Worm (Caenorhabditis elegans) whole organism, L3 larva: ENCODE data around the gene F19B10.6.

ENCODE experiments used
- R02D3.7 ChIP-seq: fragments of 150-350 bp; optimal IDR thresholded peaks from 2 replicates; lab custom pipeline; 2014; ENCODE audit warnings: missing biosample characterization, missing genetic modification characterization
- ZK546.5 ChIP-seq: sonication (generic microtip); optimal IDR thresholded peaks from 2 replicates; lab custom pipeline; 2017; ENCODE audit warnings: missing biosample characterization, missing genetic modification characterization
- aly-2 ChIP-seq: fragments of 150-350 bp; optimal IDR thresholded peaks from 2 replicates; lab custom pipeline; 2014; ENCODE audit warnings: missing biosample characterization, missing genetic modification characterization
- ceh-16 ChIP-seq: sonication (generic microtip); optimal IDR thresholded peaks from 2 replicates; lab custom pipeline; 2017; ENCODE audit warnings: missing biosample characterization, missing genetic modification characterization
- ceh-28 ChIP-seq: fragments of 150-350 bp; optimal IDR thresholded peaks from 2 replicates; lab custom pipeline; 2014; ENCODE audit warnings: missing biosample characterization, missing genetic modification reagents, missing genetic modification characterization
- ceh-82 ChIP-seq: fragments of 150-350 bp; optimal IDR thresholded peaks from 2 replicates; lab custom pipeline; 2014; ENCODE audit warnings: missing biosample characterization, missing genetic modification characterization
- ceh-9 ChIP-seq: sonication (generic microtip); optimal IDR thresholded peaks from 2 replicates; lab custom pipeline; 2018; ENCODE audit warnings: missing biosample characterization, missing genetic modification characterization
- daf-12 ChIP-seq: fragments of 150-350 bp; optimal IDR thresholded peaks from 2 replicates; lab custom pipeline; 2014; ENCODE audit warnings: missing biosample characterization, missing genetic modification reagents, missing genetic modification characterization
- elt-1 ChIP-seq: fragments of 150-350 bp; optimal IDR thresholded peaks from 2 replicates; lab custom pipeline; 2014; ENCODE audit warnings: missing biosample characterization, missing genetic modification characterization
- elt-2 ChIP-seq: sonication (generic microtip); optimal IDR thresholded peaks from 2 replicates; lab custom pipeline; 2016; ENCODE audit warnings: missing genetic modification reagents, mild to moderate bottlenecking, missing genetic modification characterization, missing compliant biosample characterization
- eor-1 ChIP-seq, 2 experiments: fragments of 150-350 bp; optimal IDR thresholded peaks; 2 replicates each; lab custom pipeline; 2014 to 2018; ENCODE audit warnings: missing biosample characterization in 2 of 2, missing genetic modification characterization in 2 of 2
- fkh-2 ChIP-seq: fragments of 150-350 bp; optimal IDR thresholded peaks from 2 replicates; lab custom pipeline; 2014; ENCODE audit warnings: missing biosample characterization, missing genetic modification reagents, missing genetic modification characterization
- fos-1 ChIP-seq: fragments of 150-350 bp; optimal IDR thresholded peaks from 2 replicates; lab custom pipeline; 2014; ENCODE audit warnings: missing biosample characterization, missing genetic modification characterization
- jun-1 ChIP-seq: fragments of 150-350 bp; optimal IDR thresholded peaks from 2 replicates; lab custom pipeline; 2014; ENCODE audit warnings: missing biosample characterization, missing genetic modification reagents, missing genetic modification characterization
- lin-39 ChIP-seq: fragments of 150-350 bp; optimal IDR thresholded peaks from 2 replicates; lab custom pipeline; 2018; ENCODE audit warnings: missing biosample characterization, missing genetic modification reagents, missing genetic modification characterization
- lsy-12 ChIP-seq: sonication (generic microtip); optimal IDR thresholded peaks from 2 replicates; lab custom pipeline; 2016; ENCODE audit warnings: mild to moderate bottlenecking, missing genetic modification characterization, missing compliant biosample characterization
- mdl-1 ChIP-seq: fragments of 150-350 bp; optimal IDR thresholded peaks from 2 replicates; lab custom pipeline; 2014; ENCODE audit warnings: missing biosample characterization, missing genetic modification characterization
- mml-1 ChIP-seq: fragments of 150-350 bp; sonication (generic microtip); optimal IDR thresholded peaks from 3 replicates; lab custom pipeline; 2014; ENCODE audit warnings: missing biosample characterization, missing genetic modification characterization
- nfya-1 ChIP-seq: sonication (generic microtip); optimal IDR thresholded peaks from 2 replicates; lab custom pipeline; 2017; ENCODE audit warnings: missing genetic modification characterization, mild to moderate bottlenecking, missing compliant biosample characterization, antibody characterized with exemption, moderate library complexity; ENCODE audit not compliant: insufficient read depth
- nhr-23 ChIP-seq: fragments of 150-350 bp; optimal IDR thresholded peaks from 2 replicates; lab custom pipeline; 2014; ENCODE audit warnings: missing biosample characterization, missing genetic modification reagents, missing genetic modification characterization
- nhr-237 ChIP-seq: fragments of 150-350 bp; optimal IDR thresholded peaks from 2 replicates; lab custom pipeline; 2014; ENCODE audit warnings: missing biosample characterization, missing genetic modification characterization
- nhr-25 ChIP-seq: sonication (generic microtip); optimal IDR thresholded peaks from 2 replicates; lab custom pipeline; 2017; ENCODE audit warnings: missing biosample characterization, missing genetic modification characterization
- nhr-28 ChIP-seq: fragments of 150-350 bp; optimal IDR thresholded peaks from 2 replicates; lab custom pipeline; 2014; ENCODE audit warnings: missing biosample characterization, missing genetic modification characterization
- nhr-43 ChIP-seq: sonication (generic microtip); optimal IDR thresholded peaks from 2 replicates; lab custom pipeline; 2016; ENCODE audit warnings: mild to moderate bottlenecking, missing genetic modification characterization, missing compliant biosample characterization; ENCODE audit not compliant: poor library complexity, severe bottlenecking
- nhr-67 ChIP-seq: fragments of 150-350 bp; optimal IDR thresholded peaks from 2 replicates; lab custom pipeline; 2014; ENCODE audit warnings: missing biosample characterization, missing genetic modification characterization
- nhr-76 ChIP-seq: fragments of 150-350 bp; sonication (generic microtip); optimal IDR thresholded peaks from 5 replicates; lab custom pipeline; 2014; ENCODE audit warnings: missing biosample characterization, missing genetic modification characterization
- pha-4 ChIP-seq: fragments of 150-350 bp; optimal IDR thresholded peaks from 2 replicates; lab custom pipeline; 2014; ENCODE audit warnings: missing biosample characterization, missing genetic modification reagents, missing genetic modification characterization
- pqm-1 ChIP-seq: fragments of 150-350 bp; optimal IDR thresholded peaks from 2 replicates; lab custom pipeline; 2017; ENCODE audit warnings: missing biosample characterization, missing genetic modification characterization, inconsistent platforms
- skn-1 ChIP-seq: fragments of 150-350 bp; optimal IDR thresholded peaks from 2 replicates; lab custom pipeline; 2014; ENCODE audit warnings: missing biosample characterization, missing genetic modification characterization
- snpc-4 ChIP-seq: fragments of 150-350 bp; optimal IDR thresholded peaks from 2 replicates; lab custom pipeline; 2014; ENCODE audit warnings: missing biosample characterization, missing genetic modification characterization
- unc-39 ChIP-seq: sonication (generic microtip); optimal IDR thresholded peaks from 4 replicates; lab custom pipeline; 2017; ENCODE audit warnings: missing biosample characterization, missing genetic modification characterization
- unc-62 ChIP-seq: fragments of 150-350 bp; sonication (generic microtip); optimal IDR thresholded peaks from 4 replicates; lab custom pipeline; 2014; ENCODE audit warnings: missing biosample characterization, missing genetic modification reagents, missing genetic modification characterization
- zag-1 ChIP-seq: fragments of 150-350 bp; optimal IDR thresholded peaks from 2 replicates; lab custom pipeline; 2014; ENCODE audit warnings: missing biosample characterization, missing genetic modification characterization
- ztf-11 ChIP-seq: fragments of 150-350 bp; optimal IDR thresholded peaks from 2 replicates; lab custom pipeline; 2014; ENCODE audit warnings: missing biosample characterization, missing genetic modification characterization
- ztf-4 ChIP-seq: fragments of 150-350 bp; optimal IDR thresholded peaks from 2 replicates; lab custom pipeline; 2014; ENCODE audit warnings: missing biosample characterization, missing genetic modification characterization

Gene F19B10.6

DNA sequence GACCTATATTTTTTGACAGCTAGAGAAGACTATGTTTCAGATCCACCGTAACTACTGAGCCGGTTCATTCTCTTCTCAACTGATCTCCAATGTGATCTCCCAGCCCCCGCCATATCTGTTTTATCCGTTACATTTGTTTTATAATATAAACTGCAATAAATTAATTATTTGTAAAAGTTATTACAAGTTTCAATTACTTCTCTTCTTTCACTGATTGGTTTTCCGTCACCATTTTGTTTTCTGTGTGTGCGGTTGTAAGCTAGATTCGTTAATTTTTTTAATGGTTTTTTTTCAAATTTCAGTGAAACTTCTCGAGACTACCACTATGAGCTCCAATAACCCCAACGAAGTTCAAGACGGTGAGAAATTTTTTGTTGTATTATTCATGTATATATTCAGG, 32.9 kb downstream of the F19B10.6 start, which contains the start of gene M151.2:
Gene M151.2, plus strand, starts transcription at position 301 of the 400 bp plus-strand sequence.
- no peak for TF ChIP-seq ztf-11
- no peak for TF ChIP-seq ztf-4
- no peak for TF ChIP-seq ceh-16 (tag; lab: Kevin White, UChicago)
- TF ChIP-seq lin-39: no peak
- TF ChIP-seq jun-1 (tag; lab: Kevin White, UChicago): no peak
- no peak for TF ChIP-seq elt-2
- TF ChIP-seq ceh-82 (tag; lab: Kevin White, UChicago): no peak
- no peak for TF ChIP-seq snpc-4
- TF ChIP-seq fkh-2 (tag; lab: Kevin White, UChicago): no peak
- TF ChIP-seq R02D3.7: no peak
- no peak for TF ChIP-seq pha-4 (tag; lab: Kevin White, UChicago)

DNA sequence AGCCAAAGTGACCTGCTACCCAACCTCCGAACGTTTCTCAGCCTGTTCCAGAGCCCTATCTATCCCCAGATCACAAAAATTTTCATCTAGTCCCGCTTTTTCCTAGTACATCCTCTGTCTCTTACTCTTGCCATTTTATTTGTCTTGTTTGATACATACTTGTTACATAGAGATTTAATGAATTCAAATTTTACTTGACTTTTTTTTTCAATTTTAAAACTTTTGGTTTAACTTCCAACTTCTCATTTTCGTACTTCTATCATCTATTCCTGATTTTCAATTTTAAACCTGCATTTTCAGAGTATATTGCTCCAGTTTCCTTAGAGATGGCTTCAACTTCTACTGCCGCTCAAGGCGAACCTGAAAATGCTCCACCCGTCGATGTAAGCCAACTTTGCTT, 36.8 kb downstream of the F19B10.6 start, which contains the start of gene M151.3:
Gene M151.3, plus strand, starts transcription at position 301 of the 400 bp plus-strand sequence.
- TF ChIP-seq ceh-9 (tag; lab: Kevin White, UChicago): no peak

DNA sequence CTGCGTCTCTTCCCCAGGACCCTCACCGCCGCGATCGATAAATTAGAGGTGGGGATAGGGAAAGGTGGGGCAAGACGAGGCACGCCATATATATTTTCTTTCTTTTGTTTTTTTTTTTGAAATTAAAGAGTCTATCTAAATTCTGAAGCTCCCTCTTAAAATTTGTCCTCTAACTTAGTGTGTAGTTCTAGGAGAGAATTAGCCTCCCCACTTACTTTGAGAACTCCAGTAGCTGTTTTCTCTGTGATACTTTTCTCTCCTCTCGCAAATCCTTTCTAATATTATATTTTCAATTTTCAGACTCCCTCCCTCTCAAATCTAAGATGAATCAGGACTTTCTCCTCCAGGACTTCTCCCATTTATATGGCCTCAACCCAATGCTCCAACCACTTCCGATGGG, 41.7 kb downstream of the F19B10.6 start, which contains the start of gene M151.7:
Gene M151.7, plus strand, starts transcription at position 301 of the 400 bp plus-strand sequence.
- TF ChIP-seq ceh-16 (tag; lab: Kevin White, UChicago) (no peak), eor-1 (tag; optimal IDR thresholded peaks at IDR 0.05; lab: Kevin White, UChicago) (no peak), unc-62 (GFP tag; lab: Kevin White, UChicago) (no peak), nhr-23 (no peak), fos-1 (tag; lab: Kevin White, UChicago) (no peak), mdl-1 (tag; lab: Kevin White, UChicago) (no peak), skn-1 (tag; lab: Kevin White, UChicago) (no peak), daf-12 (tag; lab: Kevin White, UChicago) (no peak), ZK546.5 (tag; lab: Kevin White, UChicago) (no peak), elt-1 (no peak), aly-2 (tag; lab: Kevin White, UChicago) (no peak), nhr-25 (no peak), zag-1 (no peak), nhr-76 (tag; lab: Kevin White, UChicago) (no peak), snpc-4 (no peak), lin-39 (no peak), pqm-1 (no peak)

DNA sequence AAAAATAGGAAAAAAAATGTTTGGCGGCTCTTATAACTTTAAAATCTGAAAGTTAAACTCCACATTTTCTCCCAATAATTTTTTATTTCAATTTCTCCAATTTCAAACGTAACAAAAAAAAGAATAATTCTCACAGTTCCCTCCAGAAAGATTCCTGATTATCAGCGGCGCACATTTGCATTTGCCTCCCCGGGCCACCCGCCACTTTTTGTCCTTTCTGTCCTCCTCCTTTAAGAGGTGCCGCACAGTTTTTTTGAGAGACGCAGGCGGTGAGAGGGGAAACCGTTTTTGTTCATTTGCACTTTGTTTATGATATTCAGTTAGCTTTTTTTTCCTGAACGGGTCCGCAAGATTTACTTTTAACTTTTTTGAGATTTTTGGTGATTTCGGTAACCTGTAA, 42.8 kb downstream of the F19B10.6 start:
- no peak for TF ChIP-seq ceh-28 (tag; lab: Kevin White, UChicago)
- TF ChIP-seq zag-1: no peak
- TF ChIP-seq ztf-4: no peak
- no peak for TF ChIP-seq nhr-67
- no peak for TF ChIP-seq pha-4 (tag; lab: Kevin White, UChicago)
- no peak for TF ChIP-seq mdl-1 (tag; lab: Kevin White, UChicago)
- no peak for TF ChIP-seq pqm-1
- no peak for TF ChIP-seq ceh-16 (tag; lab: Kevin White, UChicago)
- TF ChIP-seq nhr-28 (tag; lab: Kevin White, UChicago): no peak
- TF ChIP-seq, all 47 proteins: peak for 0

DNA sequence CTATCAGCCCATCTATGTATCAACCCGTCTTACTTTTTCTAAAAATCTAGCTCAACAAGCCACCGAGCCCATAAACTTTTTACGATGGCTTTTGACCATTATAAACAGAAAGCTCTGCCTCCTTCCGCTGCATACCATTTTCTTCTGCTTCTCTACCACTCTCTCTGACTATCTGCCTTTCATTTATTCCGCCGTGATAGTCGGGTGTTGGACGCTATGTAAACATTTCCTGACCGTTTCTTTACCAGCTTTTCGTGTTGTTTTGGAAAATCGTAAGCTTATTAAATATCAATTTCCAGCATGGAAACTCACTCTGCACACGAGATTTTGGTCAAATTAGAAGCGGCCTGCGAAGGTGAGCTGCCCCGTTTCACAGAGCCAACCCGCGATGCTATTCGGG, 46.2 kb downstream of the F19B10.6 start, which contains the start of gene F40E12.1:
Gene F40E12.1, plus strand, starts transcription at position 301 of the 400 bp plus-strand sequence.
- TF ChIP-seq lsy-12 (tag; lab: Kevin White, UChicago): no peak
- TF ChIP-seq nhr-28 (tag; lab: Kevin White, UChicago): no peak
- no peak for TF ChIP-seq jun-1 (tag; lab: Kevin White, UChicago)
- no peak for TF ChIP-seq nhr-43

DNA sequence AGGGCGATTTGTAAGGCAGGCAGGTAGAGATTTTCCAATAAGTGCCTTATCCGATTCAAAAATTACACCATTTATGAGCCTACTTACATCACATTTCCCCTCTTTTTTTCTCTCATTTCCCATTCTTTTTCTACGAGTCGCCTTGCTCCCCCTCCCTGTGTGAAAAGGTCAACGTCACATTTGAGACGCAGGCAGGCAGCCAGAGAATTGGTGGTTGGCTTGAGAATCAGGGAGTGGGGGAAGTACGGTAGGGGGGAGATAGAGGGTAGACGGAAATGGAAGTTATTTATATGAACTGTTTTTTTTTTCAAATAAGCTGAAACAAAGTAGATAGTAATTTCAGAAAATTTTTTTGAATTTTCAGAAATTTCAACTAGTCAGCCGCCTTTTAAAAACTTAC, 47.1 kb downstream of the F19B10.6 start:
- TF ChIP-seq unc-39 (no peak), ZK546.5 (tag; lab: Kevin White, UChicago) (no peak), mml-1 (no peak), ceh-9 (tag; lab: Kevin White, UChicago) (no peak), nhr-237 (tag; lab: Kevin White, UChicago) (no peak), daf-12 (tag; lab: Kevin White, UChicago) (no peak), nfya-1 (tag; lab: Kevin White, UChicago) (peak; percentile 98)
